Worm (Caenorhabditis elegans): ENCODE data around the gene larp-1.

DNA sequence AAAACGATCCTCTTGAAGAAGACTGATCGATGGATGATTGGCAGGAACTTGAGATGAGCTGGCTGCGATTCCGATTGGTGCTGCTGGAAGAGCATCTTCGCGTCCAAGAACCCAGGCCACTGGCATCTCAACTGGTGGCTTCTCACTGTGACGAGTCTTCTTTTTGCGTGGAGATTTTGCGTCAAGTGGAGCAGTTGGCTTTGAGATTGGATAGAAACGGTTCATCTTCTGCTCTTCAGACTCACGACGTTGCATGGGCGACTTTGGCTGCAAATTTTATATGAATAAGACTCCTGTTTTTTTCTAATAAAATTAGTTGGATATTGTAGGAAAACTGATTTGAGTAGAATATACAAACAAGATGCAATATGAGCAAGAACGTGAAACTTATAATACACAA, 6.7 kb downstream of the larp-1 start:
- TF ChIP-seq ztf-4 (tag; optimal IDR thresholded peaks at IDR 0.05) = no peak
- TF ChIP-seq pqm-1 (tag; optimal IDR thresholded peaks at IDR 0.05) = no peak
- no peak for TF ChIP-seq lsy-2 (tag; optimal IDR thresholded peaks at IDR 0.05)
- TF ChIP-seq aha-1 (tag; optimal IDR thresholded peaks at IDR 0.05) = no peak
- no peak for TF ChIP-seq ztf-11 (tag; optimal IDR thresholded peaks at IDR 0.05)
- TF ChIP-seq sptf-1 (tag; optimal IDR thresholded peaks at IDR 0.05) = no peak
- TF ChIP-seq skn-1 (tag; optimal IDR thresholded peaks at IDR 0.05) = no peak
- no peak for TF ChIP-seq lin-39 (tag; optimal IDR thresholded peaks at IDR 0.05)
- no peak for TF ChIP-seq fkh-10 (GFP tag; optimal IDR thresholded peaks at IDR 0.05)
- no peak for TF ChIP-seq snpc-4 (tag; optimal IDR thresholded peaks at IDR 0.05)
- no peak for TF ChIP-seq egl-27 (tag; optimal IDR thresholded peaks at IDR 0.05)
- no peak for TF ChIP-seq ama-1 (optimal IDR thresholded peaks at IDR 0.05)
- TF ChIP-seq snu-23 (GFP tag; optimal IDR thresholded peaks at IDR 0.05) = no peak

All from whole organism, L1 larva.